Fruit fly (Drosophila melanogaster) whole organism, pupa: ENCODE results near the gene ttm2.

Experiments
- CG4496 ChIP-seq: fragments of 200-800 bp; sonication (Bioruptor generic); IDR thresholded peaks from 3 replicates; pipeline ENCODE4 v1.3.6; 2022; ENCODE audit warnings: missing biosample characterization, missing genetic modification characterization
- Pif1A ChIP-seq: fragments of 200-800 bp; sonication (Bioruptor generic); optimal IDR thresholded peaks from 3 replicates; lab custom pipeline; 2016; ENCODE audit warnings: missing biosample characterization, missing genetic modification characterization

DNA sequence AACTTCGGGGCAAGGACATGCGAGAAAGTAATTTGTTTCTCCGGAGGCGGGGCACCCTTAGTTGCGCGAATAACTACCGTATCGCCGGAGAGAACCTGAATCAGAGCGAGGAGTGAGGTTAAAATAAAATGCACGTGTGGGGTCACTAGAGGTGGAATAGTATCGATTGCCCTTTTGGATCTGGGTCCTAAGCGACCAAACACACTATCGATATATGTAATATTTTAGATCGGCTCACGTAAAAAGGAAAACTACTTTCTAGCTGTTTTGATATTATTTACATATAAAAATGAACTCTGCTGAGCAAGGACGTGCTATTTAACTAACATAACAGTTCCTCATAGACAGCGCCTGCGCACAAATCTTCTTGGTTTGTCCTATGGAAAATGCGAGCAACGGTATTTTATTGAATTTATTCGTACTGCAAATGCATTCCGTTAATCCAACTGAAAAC is 12.2 kb upstream of the ttm2 start:
- TF ChIP-seq CG4496 (GFP tag; lab: Robert Waterston, UW) = 0 out of 3 replicates have a peak, but pooled peaks have one; percentile 29
- no peak for TF ChIP-seq Pif1A (GFP tag; lab: Kevin White, UChicago)
